Worm (Caenorhabditis elegans) whole organism, midembryonic: ENCODE results near the gene lact-5.

ENCODE experiments used
- T22C8.4 ChIP-seq: fragments of 200-800 bp; sonication (Bioruptor generic); IDR thresholded peaks from 2 replicates; pipeline ENCODE4 v1.3.6; 2022; ENCODE audit warnings: missing genetic modification characterization, missing compliant biosample characterization
- cog-1 ChIP-seq: sonication (generic microtip); optimal IDR thresholded peaks from 2 replicates; lab custom pipeline; 2016; ENCODE audit warnings: missing genetic modification characterization, missing compliant biosample characterization
- flt-1 ChIP-seq: fragments of 200-800 bp; sonication (Bioruptor generic); IDR thresholded peaks from 2 replicates; pipeline ENCODE4 v1.3.6; 2022; ENCODE audit warnings: missing genetic modification characterization, missing compliant biosample characterization
- med-1 ChIP-seq: sonication (generic microtip); optimal IDR thresholded peaks from 2 replicates; lab custom pipeline; 2017; ENCODE audit warnings: missing genetic modification characterization, mild to moderate bottlenecking, missing compliant biosample characterization, antibody characterized with exemption, missing genetic modification reagents; ENCODE audit not compliant: insufficient read depth
- ref-1 ChIP-seq: fragments of 200-800 bp; sonication (Bioruptor generic); conservative IDR thresholded peaks from 2 replicates; pipeline ENCODE4 v1.3.6; 2022; ENCODE audit warnings: missing genetic modification reagents, missing genetic modification characterization, missing compliant biosample characterization
- tab-1 ChIP-seq: fragments of 200-800 bp; sonication (Bioruptor generic); IDR thresholded peaks from 2 replicates; pipeline ENCODE4 v1.3.6; 2022; ENCODE audit warnings: missing genetic modification characterization, missing compliant biosample characterization
- ztf-23 ChIP-seq: fragments of 200-800 bp; sonication (Bioruptor generic); IDR thresholded peaks from 2 replicates; pipeline ENCODE4 v1.3.6; 2022; ENCODE audit warnings: missing genetic modification reagents, missing genetic modification characterization, missing compliant biosample characterization

DNA sequence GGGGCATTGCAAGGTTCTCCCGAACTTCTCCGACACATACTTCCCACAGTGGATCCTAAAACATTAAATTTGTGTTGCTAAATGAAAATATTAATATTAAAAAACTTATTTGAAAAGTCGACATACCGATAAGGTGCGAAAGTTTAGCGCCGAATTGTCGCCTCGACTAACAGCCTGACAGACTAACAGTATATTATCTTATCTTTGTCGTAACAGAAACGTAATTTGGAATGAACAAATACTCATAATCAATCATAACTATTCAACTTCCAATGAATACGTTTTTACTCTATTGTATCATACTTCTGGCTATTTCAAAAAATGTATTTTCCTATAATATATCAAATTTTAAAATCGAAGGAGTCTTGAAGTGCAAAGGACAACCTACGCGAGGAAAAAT, 44.6 kb downstream of the lact-5 start, which contains the start of gene F26G1.11:
- TF ChIP-seq med-1 = no peak
- TF ChIP-seq flt-1 (GFP tag; lab: Robert Waterston, UW) = no peak
- no peak for TF ChIP-seq cog-1
- TF ChIP-seq ztf-23 (GFP tag; lab: Robert Waterston, UW) = no peak
- TF ChIP-seq T22C8.4 (GFP tag; lab: Robert Waterston, UW) = no peak
- no peak for TF ChIP-seq ref-1 (GFP tag; lab: Robert Waterston, UW)
- no peak for TF ChIP-seq tab-1
